Worm (Caenorhabditis elegans) whole organism, L4/young adult: ENCODE data around the gene sto-5.

Experiments
- W03F9.2 ChIP-seq: fragments of 150-350 bp; optimal IDR thresholded peaks from 2 replicates; lab custom pipeline; 2014; ENCODE audit warnings: missing biosample characterization, missing genetic modification characterization
- dao-5 ChIP-seq: sonication (generic microtip); optimal IDR thresholded peaks from 2 replicates; lab custom pipeline; 2016; ENCODE audit warnings: missing genotype, missing genetic modification characterization, moderate library complexity, missing compliant biosample characterization
- him-1 ChIP-seq: sonication (generic microtip); optimal IDR thresholded peaks from 2 replicates; lab custom pipeline; 2016; ENCODE audit warnings: missing genotype, missing genetic modification reagents, missing genetic modification characterization, missing compliant biosample characterization

sto-5 gene

ce11 chrX:16796826-16797225, 28.4 kb downstream of the sto-5 start:
- TF ChIP-seq dao-5 (tag; lab: Kevin White, UChicago) (no peak), him-1 (peak; percentile 64), W03F9.2 (tag; lab: Kevin White, UChicago) (peak; percentile 69)

ce11 chrX:16795978-16796377, 29.3 kb downstream of the sto-5 start, which contains the start of gene aak-2:
aak-2 (plus strand) TSS chrX:16796087.
- TF ChIP-seq dao-5 (tag; lab: Kevin White, UChicago) (no peak), him-1 (no peak), W03F9.2 (tag; lab: Kevin White, UChicago) (no peak)

ce11 chrX:16793470-16793869, 31.8 kb downstream of the sto-5 start:
- TF ChIP-seq W03F9.2 (tag; lab: Kevin White, UChicago) (no peak), him-1 (no peak), dao-5 (tag; lab: Kevin White, UChicago) (no peak)

ce11 chrX:16792700-16793176, 32.5 kb downstream of the sto-5 start, which contains the start of gene got-1.2:
got-1.2 (minus strand) TSS chrX:16793126.
- no peak for TF ChIP-seq dao-5 (tag; lab: Kevin White, UChicago)
- no peak for TF ChIP-seq W03F9.2 (tag; lab: Kevin White, UChicago)
- no peak for TF ChIP-seq him-1

ce11 chrX:16787152-16787551, 38.1 kb downstream of the sto-5 start:
- TF ChIP-seq him-1: no peak
- no peak for TF ChIP-seq dao-5 (tag; lab: Kevin White, UChicago)
- TF ChIP-seq W03F9.2 (tag; lab: Kevin White, UChicago): no peak

ce11 chrX:16786021-16786488, 39.2 kb downstream of the sto-5 start, which contains the start of gene T01C8.2:
T01C8.2 (plus strand) TSS chrX:16786438.
- TF ChIP-seq him-1 (no peak), W03F9.2 (tag; lab: Kevin White, UChicago) (no peak), dao-5 (tag; lab: Kevin White, UChicago) (no peak)

ce11 chrX:16784038-16784437, 41.2 kb downstream of the sto-5 start:
- TF ChIP-seq him-1: no peak
- no peak for TF ChIP-seq dao-5 (tag; lab: Kevin White, UChicago)
- no peak for TF ChIP-seq W03F9.2 (tag; lab: Kevin White, UChicago)

ce11 chrX:16782797-16783259, 42.4 kb downstream of the sto-5 start, which contains the start of gene T01C8.3:
T01C8.3 (minus strand) TSS chrX:16783209.
- TF ChIP-seq W03F9.2 (tag; lab: Kevin White, UChicago) (no peak), dao-5 (tag; lab: Kevin White, UChicago) (no peak), him-1 (no peak)

- no peak for TF ChIP-seq dao-5 (tag; lab: Kevin White, UChicago)
- no peak for TF ChIP-seq him-1
- no peak for TF ChIP-seq W03F9.2 (tag; lab: Kevin White, UChicago)
Measured at ce11 chrX:16775335-16775835, 49.9 kb downstream of the sto-5 start.

ce11 chrX:16773421-16773820, 51.8 kb downstream of the sto-5 start:
- TF ChIP-seq W03F9.2 (tag; lab: Kevin White, UChicago) (no peak), him-1 (no peak), dao-5 (tag; lab: Kevin White, UChicago) (no peak)

- no peak for TF ChIP-seq dao-5 (tag; lab: Kevin White, UChicago)
- no peak for TF ChIP-seq W03F9.2 (tag; lab: Kevin White, UChicago)
- no peak for TF ChIP-seq him-1
Measured at ce11 chrX:16772112-16772731, 53.0 kb downstream of the sto-5 start.

- TF ChIP-seq dao-5 (tag; lab: Kevin White, UChicago): no peak
- no peak for TF ChIP-seq W03F9.2 (tag; lab: Kevin White, UChicago)
- no peak for TF ChIP-seq him-1
Measured at ce11 chrX:16770919-16771318, 54.3 kb downstream of the sto-5 start.

ce11 chrX:16770398-16770797, 54.9 kb downstream of the sto-5 start, which contains the start of gene mct-6:
mct-6 (minus strand) TSS chrX:16770498.
- TF ChIP-seq dao-5 (tag; lab: Kevin White, UChicago) (no peak), him-1 (no peak)
